Fruit fly (Drosophila melanogaster) whole organism, embryonic: ENCODE data around the gene PolQ.
A peak's percentile ranks its signal among the peaks of the same experiment; 100 is the strongest.

Source experiments
- Ada2b ChIP-seq: fragments of 200-800 bp; sonication (Bioruptor generic); IDR thresholded peaks from 2 replicates; pipeline ENCODE4 v1.3.6; 2022; ENCODE audit warnings: missing biosample characterization, missing genetic modification characterization
- Atf-2 ChIP-seq: fragments of 200-800 bp; sonication (Bioruptor generic); optimal IDR thresholded peaks from 2 replicates; lab custom pipeline; 2016; ENCODE audit warnings: missing biosample characterization, missing genetic modification characterization
- Awh ChIP-seq: fragments of 200-800 bp; sonication (Bioruptor generic); IDR thresholded peaks from 2 replicates; pipeline ENCODE4, ENCODE4 v1.3.6; 2022; ENCODE audit warnings: missing biosample characterization, missing genetic modification characterization
- CG11723 ChIP-seq: fragments of 200-800 bp; sonication (Bioruptor generic); optimal IDR thresholded peaks from 2 replicates; lab custom pipeline; 2017; ENCODE audit warnings: missing biosample characterization, mild to moderate bottlenecking, missing genetic modification characterization
- CG12299 ChIP-seq: fragments of 200-800 bp; sonication (Bioruptor generic); optimal IDR thresholded peaks from 2 replicates; lab custom pipeline; 2018; ENCODE audit warnings: missing biosample characterization, mild to moderate bottlenecking, missing genetic modification characterization
- CG13123 ChIP-seq: fragments of 200-800 bp; sonication (Bioruptor generic); optimal IDR thresholded peaks from 2 replicates; lab custom pipeline; 2016; ENCODE audit warnings: missing biosample characterization, missing genetic modification characterization
- CG14860 ChIP-seq: fragments of 200-800 bp; sonication (Bioruptor generic); IDR thresholded peaks from 3 replicates; pipeline ENCODE4 v1.3.6; 2022; ENCODE audit warnings: missing biosample characterization, missing genetic modification characterization; ENCODE audit not compliant: partially characterized antibody
- CG15479 ChIP-seq: fragments of 200-800 bp; sonication (Bioruptor generic); optimal IDR thresholded peaks from 3 replicates; lab custom pipeline; 2019; ENCODE audit warnings: missing biosample characterization, mild to moderate bottlenecking, missing genetic modification characterization, moderate library complexity
- CG1792 ChIP-seq: fragments of 200-800 bp; sonication (Bioruptor generic); optimal IDR thresholded peaks from 2 replicates; lab custom pipeline; 2016; ENCODE audit warnings: missing biosample characterization, missing genetic modification characterization
- CG18599 ChIP-seq: fragments of 200-800 bp; sonication (Bioruptor generic); optimal IDR thresholded peaks from 3 replicates; lab custom pipeline; 2017; ENCODE audit warnings: missing biosample characterization, missing genetic modification characterization, mild to moderate bottlenecking, moderate library complexity, missing genetic modification reagents
- CG2129 ChIP-seq: fragments of 200-800 bp; sonication (Bioruptor generic); IDR thresholded peaks from 2 replicates; pipeline ENCODE4 v1.3.6; 2022; ENCODE audit warnings: missing biosample characterization, missing genetic modification characterization; ENCODE audit not compliant: partially characterized antibody
- CG30431 ChIP-seq: fragments of 200-800 bp; sonication (Bioruptor generic); optimal IDR thresholded peaks from 2 replicates; lab custom pipeline; 2017; ENCODE audit warnings: missing biosample characterization, missing genetic modification characterization
- CG31365 ChIP-seq: fragments of 200-800 bp; sonication (Bioruptor generic); optimal IDR thresholded peaks from 2 replicates; lab custom pipeline; 2018; ENCODE audit warnings: missing biosample characterization, mild to moderate bottlenecking, missing genetic modification characterization
- CG33213 ChIP-seq: fragments of 200-800 bp; sonication (Bioruptor generic); optimal IDR thresholded peaks from 3 replicates; lab custom pipeline; 2016; ENCODE audit warnings: missing biosample characterization, missing genetic modification characterization
- CG8944 ChIP-seq: fragments of 200-800 bp; sonication (Bioruptor generic); optimal IDR thresholded peaks from 3 replicates; lab custom pipeline; 2016; ENCODE audit warnings: missing biosample characterization, missing genetic modification characterization
- CG9437 ChIP-seq: fragments of 200-800 bp; sonication (Bioruptor generic); optimal IDR thresholded peaks from 2 replicates; lab custom pipeline; 2018; ENCODE audit warnings: missing biosample characterization, mild to moderate bottlenecking, missing genetic modification characterization
- CG9817 ChIP-seq: fragments of 200-800 bp; sonication (Bioruptor generic); optimal IDR thresholded peaks from 2 replicates; lab custom pipeline; 2018; ENCODE audit warnings: missing biosample characterization, mild to moderate bottlenecking, missing genetic modification characterization, moderate library complexity
- CrebB ChIP-seq: fragments of 200-800 bp; sonication (Bioruptor generic); optimal IDR thresholded peaks from 3 replicates; lab custom pipeline; 2018; ENCODE audit warnings: missing biosample characterization, mild to moderate bottlenecking, missing genetic modification characterization
- Dfd ChIP-seq, 2 experiments: fragments of >200 bp; optimal IDR thresholded peaks; 2 replicates each; lab custom pipeline; 2017; ENCODE audit warnings: missing biosample characterization in 2 of 2, missing genetic modification characterization in 2 of 2
- Doc2 ChIP-seq: fragments of 200-800 bp; sonication (Bioruptor generic); IDR thresholded peaks from 2 replicates; pipeline ENCODE4 v1.3.6; 2022; ENCODE audit warnings: missing biosample characterization, missing genetic modification characterization
- Drgx ChIP-seq: fragments of 200-800 bp; sonication (Bioruptor generic); IDR thresholded peaks from 2 replicates; pipeline ENCODE4 v1.3.6; 2022; ENCODE audit warnings: missing biosample characterization, missing genetic modification characterization
- GATAe ChIP-seq: fragments of 200-800 bp; sonication (Bioruptor generic); conservative IDR thresholded peaks from 2 replicates; pipeline ENCODE4 v1.3.6; 2022; ENCODE audit warnings: missing biosample characterization, missing genetic modification characterization
- HLH3B ChIP-seq: fragments of 200-800 bp; sonication (Bioruptor generic); IDR thresholded peaks from 2 replicates; pipeline ENCODE4 v1.3.6; 2022; ENCODE audit warnings: missing biosample characterization, missing genetic modification characterization
- Hey ChIP-seq: fragments of 200-800 bp; sonication (Bioruptor generic); optimal IDR thresholded peaks from 3 replicates; lab custom pipeline; 2018; ENCODE audit warnings: missing biosample characterization, mild to moderate bottlenecking, missing genetic modification characterization
- Hmx ChIP-seq: fragments of 200-800 bp; sonication (Bioruptor generic); optimal IDR thresholded peaks from 2 replicates; lab custom pipeline; 2016; ENCODE audit warnings: missing biosample characterization, missing genetic modification characterization
- Hr39 ChIP-seq: fragments of >200 bp; optimal IDR thresholded peaks from 2 replicates; lab custom pipeline; 2017
- Lhr ChIP-seq: fragments of 200-800 bp; sonication (Bioruptor generic); optimal IDR thresholded peaks from 3 replicates; lab custom pipeline; 2017; ENCODE audit warnings: mild to moderate bottlenecking, missing biosample characterization, missing genetic modification reagents, missing genetic modification characterization
- MESR4 ChIP-seq: fragments of 200-800 bp; sonication (Bioruptor generic); optimal IDR thresholded peaks from 2 replicates; lab custom pipeline; 2018; ENCODE audit warnings: missing biosample characterization, mild to moderate bottlenecking, missing genetic modification characterization, moderate library complexity
- Nf-YA ChIP-seq: fragments of 200-800 bp; sonication (Bioruptor generic); IDR thresholded peaks from 2 replicates; pipeline ENCODE4 v1.3.6; 2022; ENCODE audit warnings: missing biosample characterization, missing genetic modification characterization
- Pdp1 ChIP-seq, 2 experiments: fragments of 200-800 bp; sonication (Bioruptor generic); optimal IDR thresholded peaks; 3 replicates each; lab custom pipeline; 2016; ENCODE audit warnings: missing biosample characterization in 2 of 2, missing genetic modification characterization in 2 of 2, mild to moderate bottlenecking in 1 of 2, moderate library complexity in 1 of 2
- Poxn ChIP-seq: fragments of 200-800 bp; sonication (Bioruptor generic); IDR thresholded peaks from 2 replicates; pipeline ENCODE4 v1.3.6; 2022; ENCODE audit warnings: missing biosample characterization, missing genetic modification characterization
- Sin3A ChIP-seq: fragments of >200 bp; optimal IDR thresholded peaks from 2 replicates; lab custom pipeline; 2018
- Trl ChIP-seq, 3 experiments: fragments of >200 bp in 2 of 3; fragments of 200-800 bp in 1 of 3; sonication (Bioruptor generic) in 1 of 3; optimal IDR thresholded peaks; 2 replicates in 1 of 3; 3 replicates in 2 of 3; lab custom pipeline; 2016 to 2017; ENCODE audit warnings: missing biosample characterization in 1 of 3, missing genetic modification characterization in 1 of 3
- YL-1 ChIP-seq: fragments of 200-800 bp; sonication (Bioruptor generic); optimal IDR thresholded peaks from 3 replicates; lab custom pipeline; 2017; ENCODE audit warnings: missing biosample characterization, mild to moderate bottlenecking, missing genetic modification characterization
- ab ChIP-seq: fragments of 200-800 bp; sonication (Bioruptor generic); optimal IDR thresholded peaks from 2 replicates; lab custom pipeline; 2016; ENCODE audit warnings: missing biosample characterization, missing genetic modification characterization
- abd-A ChIP-seq: fragments of 200-800 bp; sonication (Bioruptor generic); optimal IDR thresholded peaks from 3 replicates; lab custom pipeline; 2019; ENCODE audit warnings: missing biosample characterization, mild to moderate bottlenecking, missing genetic modification characterization, moderate library complexity
- croc ChIP-seq: fragments of 200-800 bp; sonication (Bioruptor generic); conservative IDR thresholded peaks from 3 replicates; pipeline ENCODE4 v1.3.6; 2022; ENCODE audit warnings: missing biosample characterization, missing genetic modification characterization
- crp ChIP-seq, 2 experiments: fragments of 200-800 bp; sonication (Bioruptor generic); optimal IDR thresholded peaks; 2 replicates in 1 of 2; 3 replicates in 1 of 2; lab custom pipeline; 2017; ENCODE audit warnings: missing biosample characterization in 2 of 2, missing genetic modification characterization in 2 of 2, mild to moderate bottlenecking in 1 of 2, moderate library complexity in 1 of 2
- dan ChIP-seq: fragments of 200-800 bp; sonication (Bioruptor generic); IDR thresholded peaks from 2 replicates; pipeline ENCODE4 v1.3.6; 2022; ENCODE audit warnings: missing biosample characterization, missing genetic modification characterization
- eyg ChIP-seq: fragments of 200-800 bp; sonication (Bioruptor generic); optimal IDR thresholded peaks from 3 replicates; lab custom pipeline; 2016; ENCODE audit warnings: missing biosample characterization, missing genetic modification characterization
- fd64A ChIP-seq: fragments of 200-800 bp; sonication (Bioruptor generic); optimal IDR thresholded peaks from 3 replicates; lab custom pipeline; 2018; ENCODE audit warnings: missing biosample characterization, mild to moderate bottlenecking, missing genetic modification characterization
- grn ChIP-seq: fragments of 200-800 bp; sonication (Bioruptor generic); optimal IDR thresholded peaks from 3 replicates; lab custom pipeline; 2017; ENCODE audit warnings: missing biosample characterization, missing genetic modification characterization
- ham ChIP-seq: fragments of 200-800 bp; sonication (Bioruptor generic); IDR thresholded peaks from 2 replicates; pipeline ENCODE4 v1.3.6; 2022; ENCODE audit warnings: missing biosample characterization, missing genetic modification characterization
- hb ChIP-seq: fragments of 200-800 bp; sonication (Bioruptor generic); IDR thresholded peaks from 3 replicates; pipeline ENCODE4 v1.3.6; 2022; ENCODE audit warnings: missing biosample characterization, missing genetic modification characterization; ENCODE audit not compliant: partially characterized antibody
- hth ChIP-seq: fragments of >200 bp; optimal IDR thresholded peaks from 2 replicates; lab custom pipeline; 2017; ENCODE audit warnings: inconsistent platforms
- nmo ChIP-seq: fragments of 200-800 bp; sonication (Bioruptor generic); optimal IDR thresholded peaks from 2 replicates; lab custom pipeline; 2018; ENCODE audit warnings: missing biosample characterization, mild to moderate bottlenecking, missing genetic modification characterization, moderate library complexity
- psq ChIP-seq: fragments of 200-800 bp; sonication (Bioruptor generic); optimal IDR thresholded peaks from 2 replicates; lab custom pipeline; 2017; ENCODE audit warnings: missing biosample characterization, missing genetic modification characterization
- sens ChIP-seq: fragments of 200-800 bp; sonication (Bioruptor generic); peaks from one replicate; lab custom pipeline; 2016; ENCODE audit warnings: missing biosample characterization, missing genetic modification characterization
- twi ChIP-seq: fragments of 200-800 bp; optimal IDR thresholded peaks from 2 replicates; lab custom pipeline; 2019; ENCODE audit warnings: missing biosample characterization, mild to moderate bottlenecking, missing genetic modification characterization, moderate library complexity
- unc-4 ChIP-seq: fragments of 200-800 bp; sonication (Bioruptor generic); IDR thresholded peaks from 2 replicates; pipeline ENCODE4 v1.3.6; 2022; ENCODE audit warnings: missing biosample characterization, missing genetic modification characterization; ENCODE audit not compliant: partially characterized antibody
- usp ChIP-seq: fragments of >200 bp; optimal IDR thresholded peaks from 2 replicates; lab custom pipeline; 2017; ENCODE audit warnings: missing biosample characterization, missing genetic modification characterization

Gene PolQ

dm6 chr3R:12727944-12728649 lies 16.0 kb upstream of the PolQ start (continued):
- TF ChIP-seq Hey: no peak
- TF ChIP-seq Lhr: no peak
- TF ChIP-seq ham (GFP tag; lab: Robert Waterston, UW): no peak
- TF ChIP-seq Awh (GFP tag; lab: Robert Waterston, UW): no peak
- TF ChIP-seq abd-A (tag; lab: Kevin White, UChicago): peak; percentile 14
- no peak for TF ChIP-seq hth
- peak; percentile 60 for TF ChIP-seq CG18599 (GFP tag; lab: Kevin White, UChicago)
- TF ChIP-seq Hr39 (lab: Kevin White, UChicago): no peak
- TF ChIP-seq sens (GFP tag; lab: Kevin White, UChicago): peak; percentile 77
- no peak for TF ChIP-seq CrebB (tag; lab: Kevin White, UChicago)
- no peak for TF ChIP-seq CG11723 (GFP tag; lab: Kevin White, UChicago)
- TF ChIP-seq grn (GFP tag; lab: Kevin White, UChicago): no peak
- no peak for TF ChIP-seq CG9437 (GFP tag; lab: Kevin White, UChicago)
- TF ChIP-seq CG8944 (GFP tag; lab: Kevin White, UChicago): no peak
- no peak for TF ChIP-seq CG33213
- TF ChIP-seq Pdp1 (GFP tag; optimal IDR thresholded peaks at IDR 0.05; lab: Kevin White, UChicago): peak; percentile 6 to 83
- no peak for TF ChIP-seq CG12299 (tag; lab: Kevin White, UChicago)
- no peak for TF ChIP-seq CG30431 (GFP tag; lab: Kevin White, UChicago)
- TF ChIP-seq Ada2b (GFP tag; lab: Robert Waterston, UW): peak; percentile 31; the same call in 1 of the 2 replicates
- TF ChIP-seq Poxn (GFP tag; lab: Robert Waterston, UW): no peak
- no peak for TF ChIP-seq ab
- no peak for TF ChIP-seq CG31365
- no peak for TF ChIP-seq psq (GFP tag; lab: Kevin White, UChicago)
- TF ChIP-seq twi (tag; lab: Kevin White, UChicago): no peak
- no peak for TF ChIP-seq YL-1 (GFP tag; lab: Kevin White, UChicago)
- TF ChIP-seq usp (GFP tag; lab: Kevin White, UChicago): no peak
- TF ChIP-seq Trl (optimal IDR thresholded peaks at IDR 0.05; lab: Kevin White, UChicago): no peak
- no peak for TF ChIP-seq Trl (GFP tag; optimal IDR thresholded peaks at IDR 0.05; lab: Kevin White, UChicago)
- TF ChIP-seq Nf-YA (GFP tag; lab: Robert Waterston, UW): no peak
- TF ChIP-seq croc: no peak
- TF ChIP-seq Sin3A (lab: Kevin White, UChicago): no peak
- no peak for TF ChIP-seq Hmx (GFP tag; lab: Kevin White, UChicago)
- TF ChIP-seq MESR4: no peak
- no peak for TF ChIP-seq hb
- TF ChIP-seq fd64A: no peak
- TF ChIP-seq CG9817: no peak
- TF ChIP-seq HLH3B (GFP tag; lab: Robert Waterston, UW): peak; percentile 29; the same call in 1 of the 2 replicates
- TF ChIP-seq Dfd (GFP tag; optimal IDR thresholded peaks at IDR 0.05; lab: Kevin White, UChicago): no peak
- TF ChIP-seq crp (GFP tag; optimal IDR thresholded peaks at IDR 0.05; lab: Kevin White, UChicago): no peak
- no peak for TF ChIP-seq CG2129 (GFP tag; lab: Robert Waterston, UW)
- no peak for TF ChIP-seq unc-4
- TF ChIP-seq Doc2 (GFP tag; lab: Robert Waterston, UW): no peak
- no peak for TF ChIP-seq CG13123 (GFP tag; lab: Kevin White, UChicago)
- no peak for TF ChIP-seq Drgx
- TF ChIP-seq CG14860: no peak
- TF ChIP-seq dan (GFP tag; lab: Robert Waterston, UW): no peak
- TF ChIP-seq Atf-2: no peak
- TF ChIP-seq CG1792 (GFP tag; lab: Kevin White, UChicago): peak; percentile 7
- no peak for TF ChIP-seq eyg (GFP tag; lab: Kevin White, UChicago)
- TF ChIP-seq nmo (GFP tag; lab: Kevin White, UChicago): no peak
- no peak for TF ChIP-seq CG15479 (GFP tag; lab: Kevin White, UChicago)
- no peak for TF ChIP-seq GATAe (GFP tag; lab: Robert Waterston, UW)
